Fruit fly (Drosophila melanogaster): Measurements from ENCODE around the gene CG9926.

dm6 chr3R:13992126-13992535 lies 41.2 kb upstream of the CG9926 start:
- TF ChIP-seq Lpt (GFP tag; optimal IDR thresholded peaks at IDR 0.05) (peak; percentile 29), Ets21C (GFP tag; optimal IDR thresholded peaks at IDR 0.05) (no peak), CG9139 (GFP tag; optimal IDR thresholded peaks at IDR 0.05) (no peak), Gug (GFP tag; IDR thresholded peaks at IDR 0.05) (no peak), Sox102F (GFP tag; optimal IDR thresholded peaks at IDR 0.05) (no peak), salr (GFP tag; optimal IDR thresholded peaks at IDR 0.05) (no peak), CG8319 (GFP tag; optimal IDR thresholded peaks at IDR 0.05) (no peak)

Data from whole organism, prepupa.